Worm (Caenorhabditis elegans): ENCODE results near the gene Y43F4B.10.

The Y43F4B.10 gene

ce11 chrIII:13268856-13269255 lies 45.0 kb upstream of the Y43F4B.10 start, which contains the start of gene cpf-2 (continued):
- TF ChIP-seq mab-9 (GFP tag; IDR thresholded peaks at IDR 0.05): peak; percentile 62
- peak; percentile 74 for TF ChIP-seq lin-14 (GFP tag; optimal IDR thresholded peaks at IDR 0.05)
- TF ChIP-seq ceh-63 (GFP tag; optimal IDR thresholded peaks at IDR 0.05): no peak
- peak; percentile 55 for TF ChIP-seq lin-39 (tag; optimal IDR thresholded peaks at IDR 0.05)
- TF ChIP-seq mdl-1 (tag; optimal IDR thresholded peaks at IDR 0.05): peak in 1 of 2 experiments; percentile 58
- TF ChIP-seq unc-86 (tag; optimal IDR thresholded peaks at IDR 0.05): peak; percentile 86
- TF ChIP-seq pax-3 (tag; optimal IDR thresholded peaks at IDR 0.05): peak; percentile 26
- TF ChIP-seq irx-1 (tag; optimal IDR thresholded peaks at IDR 0.05): peak; percentile 85
- peak; percentile 83 for TF ChIP-seq tbx-2 (tag; optimal IDR thresholded peaks at IDR 0.05)
- TF ChIP-seq fkh-8 (tag; optimal IDR thresholded peaks at IDR 0.05): peak; percentile 80
- peak; percentile 13 for TF ChIP-seq nhr-77 (tag; optimal IDR thresholded peaks at IDR 0.05)
- peak; percentile 83 for TF ChIP-seq xbp-1 (tag; optimal IDR thresholded peaks at IDR 0.05)
- peak; percentile 91 for TF ChIP-seq nhr-85 (tag)
- no peak for TF ChIP-seq nhr-12 (tag; optimal IDR thresholded peaks at IDR 0.05)
- TF ChIP-seq egl-13 (tag; optimal IDR thresholded peaks at IDR 0.05): peak; percentile 72
- peak; percentile 86 for TF ChIP-seq dsc-1 (tag; optimal IDR thresholded peaks at IDR 0.05)
- no peak for TF ChIP-seq alr-1 (tag; optimal IDR thresholded peaks at IDR 0.05; ENCODE audit: borderline replicate concordance)
- TF ChIP-seq ama-1 (optimal IDR thresholded peaks at IDR 0.05): no peak
- peak; percentile 70 for TF ChIP-seq grh-1 (GFP tag; IDR thresholded peaks at IDR 0.05)
- peak; percentile 46 for TF ChIP-seq F16B12.6 (tag; optimal IDR thresholded peaks at IDR 0.05)
- TF ChIP-seq tlp-1 (tag; optimal IDR thresholded peaks at IDR 0.05): no peak
- peak; percentile 27 to 75 for TF ChIP-seq ztf-11 (tag; optimal IDR thresholded peaks at IDR 0.05)
- no peak for TF ChIP-seq Y116A8C.19 (tag; optimal IDR thresholded peaks at IDR 0.05; ENCODE audit: borderline replicate concordance)
- TF ChIP-seq nhr-90 (tag; optimal IDR thresholded peaks at IDR 0.05; ENCODE audit: poor library complexity): peak; percentile 84
- peak; percentile 80 for TF ChIP-seq skn-1 (tag; optimal IDR thresholded peaks at IDR 0.05)
- peak; percentile 89 for TF ChIP-seq snu-23 (GFP tag; optimal IDR thresholded peaks at IDR 0.05)
- TF ChIP-seq unc-130 (tag; optimal IDR thresholded peaks at IDR 0.05): peak; percentile 82
- TF ChIP-seq C04F5.9 (tag; optimal IDR thresholded peaks at IDR 0.05): peak; percentile 50
- TF ChIP-seq unc-62 (GFP tag; optimal IDR thresholded peaks at IDR 0.05): no peak
- no peak for TF ChIP-seq egl-27 (tag; optimal IDR thresholded peaks at IDR 0.05)
- peak; percentile 59 for TF ChIP-seq jun-1 (tag; optimal IDR thresholded peaks at IDR 0.05)
- peak; percentile 31 for TF ChIP-seq ceh-90 (tag; optimal IDR thresholded peaks at IDR 0.05)

DNA sequence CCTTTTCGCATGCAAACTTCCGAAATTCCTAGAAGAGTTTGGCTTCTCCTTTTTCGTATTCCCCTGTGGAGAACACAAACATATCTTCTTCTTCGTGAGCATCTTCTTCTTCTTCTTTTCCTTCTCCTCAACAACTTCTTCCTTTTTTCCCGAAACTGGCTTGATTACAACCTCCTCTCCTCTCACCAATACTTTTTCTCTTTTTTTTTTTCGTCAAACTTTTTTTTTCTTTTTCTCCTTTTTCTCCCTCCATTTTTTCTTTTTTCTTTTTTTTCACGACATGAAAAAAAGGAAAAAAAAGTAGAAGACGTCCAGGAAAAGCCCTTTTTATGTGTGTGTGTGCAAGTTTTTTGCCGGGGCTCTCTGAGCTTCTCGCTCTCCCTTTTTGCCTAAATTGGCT lies 43.0 kb upstream of the Y43F4B.10 start:
- TF ChIP-seq elt-2 (tag; optimal IDR thresholded peaks at IDR 0.05) (no peak), lin-39 (tag; optimal IDR thresholded peaks at IDR 0.05) (no peak), dpl-1 (GFP tag; optimal IDR thresholded peaks at IDR 0.05) (no peak), xbp-1 (tag; optimal IDR thresholded peaks at IDR 0.05) (no peak), mep-1 (tag; optimal IDR thresholded peaks at IDR 0.05) (peak; percentile 50), ama-1 (optimal IDR thresholded peaks at IDR 0.05) (no peak), sox-4 (tag; optimal IDR thresholded peaks at IDR 0.05) (no peak), ztf-4 (tag; optimal IDR thresholded peaks at IDR 0.05) (no peak), snu-23 (GFP tag; optimal IDR thresholded peaks at IDR 0.05) (no peak), pax-3 (tag; optimal IDR thresholded peaks at IDR 0.05) (no peak), mdl-1 (tag; optimal IDR thresholded peaks at IDR 0.05) (no peak), nhr-71 (tag; optimal IDR thresholded peaks at IDR 0.05) (peak; percentile 47), ceh-82 (tag; optimal IDR thresholded peaks at IDR 0.05) (peak in 2 of 3 experiments; percentile 5 to 41), mab-9 (GFP tag; IDR thresholded peaks at IDR 0.05) (0 out of 2 replicates have a peak, but pooled peaks have one; percentile 20), C34B4.2 (tag; optimal IDR thresholded peaks at IDR 0.05) (no peak), irx-1 (tag; optimal IDR thresholded peaks at IDR 0.05) (peak; percentile 1), nhr-47 (tag; optimal IDR thresholded peaks at IDR 0.05) (peak; percentile 42), fkh-4 (tag; optimal IDR thresholded peaks at IDR 0.05; ENCODE audit: borderline replicate concordance) (no peak), ceh-90 (tag; optimal IDR thresholded peaks at IDR 0.05) (no peak), snpc-4 (tag; optimal IDR thresholded peaks at IDR 0.05) (no peak), mef-2 (tag; optimal IDR thresholded peaks at IDR 0.05) (no peak), ets-5 (GFP tag; IDR thresholded peaks at IDR 0.05) (no peak), unc-98 (GFP tag; IDR thresholded peaks at IDR 0.05) (no peak), efl-1 (optimal IDR thresholded peaks at IDR 0.05) (no peak), efl-1 (GFP tag; optimal IDR thresholded peaks at IDR 0.05 in 1 of 2) (no peak), nhr-85 (tag) (no peak), lin-14 (GFP tag; optimal IDR thresholded peaks at IDR 0.05) (peak; percentile 87), sup-37 (GFP tag; optimal IDR thresholded peaks at IDR 0.05) (no peak), fkh-10 (GFP tag; optimal IDR thresholded peaks at IDR 0.05) (peak; percentile 43), nhr-237 (tag; optimal IDR thresholded peaks at IDR 0.05) (no peak), skn-1 (tag; optimal IDR thresholded peaks at IDR 0.05) (no peak), vab-15 (tag; optimal IDR thresholded peaks at IDR 0.05) (no peak)
